Worm (Caenorhabditis elegans): ENCODE data around the gene ugt-58.

ugt-58 gene

DNA sequence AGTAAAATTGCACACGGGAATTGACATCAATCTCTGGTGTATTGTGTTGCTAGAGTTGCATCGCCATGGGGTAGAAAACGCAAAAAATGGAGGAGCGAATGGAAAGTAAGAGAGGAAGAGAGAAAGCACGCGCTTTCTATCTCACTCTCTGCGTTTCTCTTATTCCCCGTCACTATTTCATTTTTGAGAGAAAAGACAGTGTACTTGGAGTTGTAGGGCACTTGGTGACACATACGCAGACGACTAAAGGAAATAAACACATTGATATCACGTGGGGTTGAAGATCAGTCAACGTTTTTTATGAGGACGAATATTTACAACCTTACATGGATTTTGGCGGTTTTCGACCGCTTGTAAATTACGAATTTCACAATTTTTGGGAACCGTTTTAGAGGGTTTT, 16.8 kb upstream of the ugt-58 start:
- TF ChIP-seq nhr-10 (tag; optimal IDR thresholded peaks at IDR 0.05) (peak; percentile 54), sma-9 (GFP tag; optimal IDR thresholded peaks at IDR 0.05) (peak; percentile 99), sma-9 (tag; optimal IDR thresholded peaks at IDR 0.05) (peak; percentile 70), unc-39 (tag; optimal IDR thresholded peaks at IDR 0.05) (no peak), nhr-77 (tag; optimal IDR thresholded peaks at IDR 0.05) (no peak), skn-1 (tag; optimal IDR thresholded peaks at IDR 0.05) (peak; percentile 45), zag-1 (tag; optimal IDR thresholded peaks at IDR 0.05) (peak; percentile 78), elt-3 (tag; optimal IDR thresholded peaks at IDR 0.05) (no peak), crh-2 (tag; optimal IDR thresholded peaks at IDR 0.05) (peak; percentile 97), unc-55 (GFP tag; optimal IDR thresholded peaks at IDR 0.05) (peak; percentile 67), nhr-25 (tag; optimal IDR thresholded peaks at IDR 0.05) (peak; percentile 97), egl-27 (tag; optimal IDR thresholded peaks at IDR 0.05) (peak; percentile 96), ceh-82 (tag; optimal IDR thresholded peaks at IDR 0.05) (no peak), gmeb-1 (tag; optimal IDR thresholded peaks at IDR 0.05) (peak; percentile 87), ZK546.5 (tag; optimal IDR thresholded peaks at IDR 0.05) (no peak), ceh-16 (tag; optimal IDR thresholded peaks at IDR 0.05) (no peak), ztf-4 (tag; optimal IDR thresholded peaks at IDR 0.05) (peak; percentile 92), lin-13 (GFP tag; optimal IDR thresholded peaks at IDR 0.05) (peak; percentile 84), nhr-11 (tag; optimal IDR thresholded peaks at IDR 0.05) (peak; percentile 68), F13H6.1 (tag; optimal IDR thresholded peaks at IDR 0.05) (peak; percentile 96), nhr-21 (tag; optimal IDR thresholded peaks at IDR 0.05) (peak; percentile 97), alr-1 (tag; optimal IDR thresholded peaks at IDR 0.05) (peak; percentile 76), snpc-4 (tag; optimal IDR thresholded peaks at IDR 0.05) (peak; percentile 53), elt-1 (tag; optimal IDR thresholded peaks at IDR 0.05) (no peak), lin-39 (tag; optimal IDR thresholded peaks at IDR 0.05) (no peak), nhr-237 (tag; optimal IDR thresholded peaks at IDR 0.05) (no peak), peb-1 (tag; optimal IDR thresholded peaks at IDR 0.05) (no peak), C34F6.9 (tag; optimal IDR thresholded peaks at IDR 0.05) (peak; percentile 98), nhr-6 (tag; optimal IDR thresholded peaks at IDR 0.05) (peak; percentile 96), aly-2 (tag; optimal IDR thresholded peaks at IDR 0.05) (no peak), ama-1 (optimal IDR thresholded peaks at IDR 0.05) (peak; percentile 57), sma-3 (GFP tag; optimal IDR thresholded peaks at IDR 0.05) (peak; percentile 96), mbf-1 (tag; optimal IDR thresholded peaks at IDR 0.05) (no peak), blmp-1 (tag; optimal IDR thresholded peaks at IDR 0.05; ENCODE audit: insufficient read depth) (peak; percentile 96), dmd-4 (tag; optimal IDR thresholded peaks at IDR 0.05) (no peak), ztf-1 (GFP tag; conservative IDR thresholded peaks at IDR 0.05) (no peak), unc-62 (GFP tag; optimal IDR thresholded peaks at IDR 0.05) (peak; percentile 84), lsy-2 (tag; optimal IDR thresholded peaks at IDR 0.05) (peak; percentile 32 to 95), mab-5 (tag; optimal IDR thresholded peaks at IDR 0.05) (peak; percentile 79), nhr-129 (tag; optimal IDR thresholded peaks at IDR 0.05) (peak; percentile 98), lin-11 (tag; optimal IDR thresholded peaks at IDR 0.05) (no peak), nhr-23 (tag; optimal IDR thresholded peaks at IDR 0.05) (no peak), fos-1 (tag; optimal IDR thresholded peaks at IDR 0.05) (peak; percentile 96), nhr-12 (tag; optimal IDR thresholded peaks at IDR 0.05) (no peak), Y55F3AM.14 (GFP tag; optimal IDR thresholded peaks at IDR 0.05) (peak; percentile 79), ztf-11 (tag; optimal IDR thresholded peaks at IDR 0.05) (no peak), mdl-1 (tag; optimal IDR thresholded peaks at IDR 0.05) (peak; percentile 99 to 100), R02D3.7 (tag; optimal IDR thresholded peaks at IDR 0.05) (peak; percentile 22), sem-4 (tag; optimal IDR thresholded peaks at IDR 0.05) (peak; percentile 93)

All from whole organism, L2 larva.